Fruit fly (Drosophila melanogaster) whole organism, embryonic: ENCODE measurements around the gene Shaw.

Experiments
- Ada2b ChIP-seq: fragments of 200-800 bp; sonication (Bioruptor generic); IDR thresholded peaks from 2 replicates; pipeline ENCODE4 v1.3.6; 2022; ENCODE audit warnings: missing biosample characterization, missing genetic modification characterization
- Antp ChIP-seq: fragments of 200-800 bp; sonication (Bioruptor generic); optimal IDR thresholded peaks from 3 replicates; lab custom pipeline; 2016; ENCODE audit warnings: missing biosample characterization, missing genetic modification characterization
- B-H1 ChIP-seq: fragments of 200-800 bp; sonication (Bioruptor generic); IDR thresholded peaks from 3 replicates; pipeline ENCODE4 v1.3.6; 2022; ENCODE audit warnings: missing biosample characterization, missing genetic modification characterization
- CG1024 ChIP-seq: fragments of 200-800 bp; sonication (Bioruptor generic); IDR thresholded peaks from 2 replicates; pipeline ENCODE4 v1.3.6; 2022; ENCODE audit warnings: missing biosample characterization, missing genetic modification characterization
- CG10267 ChIP-seq: fragments of 200-800 bp; sonication (Bioruptor generic); optimal IDR thresholded peaks from 2 replicates; lab custom pipeline; 2018; ENCODE audit warnings: missing biosample characterization, mild to moderate bottlenecking, missing genetic modification characterization, moderate library complexity
- CG10321 ChIP-seq: fragments of 200-800 bp; sonication (Bioruptor generic); IDR thresholded peaks from 2 replicates; pipeline ENCODE4 v1.3.6; 2022; ENCODE audit warnings: missing biosample characterization, missing genetic modification characterization
- CG11696 ChIP-seq: fragments of 200-800 bp; sonication (Bioruptor generic); IDR thresholded peaks from 2 replicates; pipeline ENCODE4 v1.3.6; 2022; ENCODE audit warnings: missing biosample characterization, missing genetic modification characterization
- CG12391 ChIP-seq: fragments of 200-800 bp; sonication (Bioruptor generic); optimal IDR thresholded peaks from 3 replicates; lab custom pipeline; 2018; ENCODE audit warnings: missing biosample characterization, mild to moderate bottlenecking, missing genetic modification characterization, moderate library complexity
- CG2199 ChIP-seq: fragments of 200-800 bp; sonication (Bioruptor generic); IDR thresholded peaks from 3 replicates; pipeline ENCODE4 v1.3.6; 2022; ENCODE audit warnings: missing biosample characterization, missing genetic modification characterization
- CG2202 ChIP-seq: fragments of 200-800 bp; sonication (Bioruptor generic); optimal IDR thresholded peaks from 2 replicates; lab custom pipeline; 2018; ENCODE audit warnings: missing biosample characterization, mild to moderate bottlenecking, missing genetic modification characterization
- CG30431 ChIP-seq: fragments of 200-800 bp; sonication (Bioruptor generic); optimal IDR thresholded peaks from 2 replicates; lab custom pipeline; 2017; ENCODE audit warnings: missing biosample characterization, missing genetic modification characterization
- CG33557 ChIP-seq: fragments of 200-800 bp; sonication (Bioruptor generic); optimal IDR thresholded peaks from 2 replicates; lab custom pipeline; 2019; ENCODE audit warnings: missing biosample characterization, mild to moderate bottlenecking, missing genetic modification characterization, moderate library complexity
- CG34422 ChIP-seq: fragments of 200-800 bp; sonication (Bioruptor generic); IDR thresholded peaks from 3 replicates; pipeline ENCODE4 v1.3.6; 2022; ENCODE audit warnings: missing biosample characterization, missing genetic modification characterization
- CG4424 ChIP-seq: fragments of 200-800 bp; sonication (Bioruptor generic); optimal IDR thresholded peaks from 3 replicates; lab custom pipeline; 2016; ENCODE audit warnings: missing biosample characterization, missing genetic modification characterization
- CG4820 ChIP-seq: fragments of 200-800 bp; sonication (Bioruptor generic); optimal IDR thresholded peaks from 3 replicates; lab custom pipeline; 2016; ENCODE audit warnings: missing biosample characterization, missing genetic modification characterization
- CG7839 ChIP-seq: fragments of 200-800 bp; sonication (Bioruptor generic); optimal IDR thresholded peaks from 3 replicates; lab custom pipeline; 2018; ENCODE audit warnings: missing biosample characterization, mild to moderate bottlenecking, missing genetic modification characterization, moderate library complexity
- CG8765 ChIP-seq: fragments of 200-800 bp; sonication (Bioruptor generic); IDR thresholded peaks from 2 replicates; pipeline ENCODE4 v1.3.6; 2022; ENCODE audit warnings: missing biosample characterization, missing genetic modification characterization
- CG9727 ChIP-seq: fragments of 200-800 bp; sonication (Bioruptor generic); optimal IDR thresholded peaks from 3 replicates; lab custom pipeline; 2017; ENCODE audit warnings: missing biosample characterization, mild to moderate bottlenecking, missing genetic modification characterization
- CoRest ChIP-seq: fragments of 200-800 bp; sonication (Bioruptor generic); optimal IDR thresholded peaks from 3 replicates; lab custom pipeline; 2018; ENCODE audit warnings: missing biosample characterization, mild to moderate bottlenecking, missing genetic modification characterization, moderate library complexity
- Ets65A ChIP-seq: fragments of 200-800 bp; sonication (Bioruptor generic); peaks from one replicate; lab custom pipeline; 2016; ENCODE audit warnings: missing biosample characterization, missing genetic modification characterization
- Gug ChIP-seq: fragments of 200-800 bp; sonication (Bioruptor generic); IDR thresholded peaks from 4 replicates; pipeline ENCODE4 v1.3.6; 2022; ENCODE audit warnings: missing biosample characterization, missing genetic modification characterization
- HLH3B ChIP-seq: fragments of 200-800 bp; sonication (Bioruptor generic); IDR thresholded peaks from 2 replicates; pipeline ENCODE4 v1.3.6; 2022; ENCODE audit warnings: missing biosample characterization, missing genetic modification characterization
- NC2β ChIP-seq: fragments of 200-800 bp; sonication (Bioruptor generic); optimal IDR thresholded peaks from 2 replicates; lab custom pipeline; 2016; ENCODE audit warnings: missing biosample characterization, missing genetic modification characterization
- Nf-YB ChIP-seq: fragments of 200-800 bp; sonication (Bioruptor generic); optimal IDR thresholded peaks from 3 replicates; lab custom pipeline; 2019; ENCODE audit warnings: missing biosample characterization, mild to moderate bottlenecking, missing genetic modification characterization, moderate library complexity
- Nf-YC ChIP-seq: fragments of 200-800 bp; optimal IDR thresholded peaks from 3 replicates; lab custom pipeline; 2019; ENCODE audit warnings: missing biosample characterization, mild to moderate bottlenecking, missing genetic modification characterization, moderate library complexity
- Ravus ChIP-seq: fragments of 200-800 bp; sonication (Bioruptor generic); IDR thresholded peaks from 2 replicates; pipeline ENCODE4 v1.3.6; 2022; ENCODE audit warnings: missing biosample characterization, missing genetic modification characterization
- aop ChIP-seq: fragments of 200-800 bp; sonication (Bioruptor generic); IDR thresholded peaks from 2 replicates; pipeline ENCODE4 v1.3.6; 2022; ENCODE audit warnings: missing biosample characterization, missing genetic modification characterization
- az2 ChIP-seq: fragments of 200-800 bp; sonication (Bioruptor generic); optimal IDR thresholded peaks from 3 replicates; lab custom pipeline; 2016; ENCODE audit warnings: missing biosample characterization, missing genetic modification characterization
- btn ChIP-seq: fragments of 200-800 bp; sonication (Bioruptor generic); optimal IDR thresholded peaks from 2 replicates; lab custom pipeline; 2016; ENCODE audit warnings: missing biosample characterization, missing genetic modification characterization
- ci ChIP-seq: fragments of 200-800 bp; sonication (Bioruptor generic); IDR thresholded peaks from 3 replicates; pipeline ENCODE4 v1.3.6; 2022; ENCODE audit warnings: missing biosample characterization, missing genetic modification characterization
- da ChIP-seq: fragments of 200-800 bp; sonication (Bioruptor generic); optimal IDR thresholded peaks from 2 replicates; lab custom pipeline; 2016; ENCODE audit warnings: missing biosample characterization, missing genetic modification characterization
- dmrt11E ChIP-seq: fragments of 200-800 bp; sonication (Bioruptor generic); optimal IDR thresholded peaks from 3 replicates; lab custom pipeline; 2018; ENCODE audit warnings: missing biosample characterization, mild to moderate bottlenecking, missing genetic modification characterization, moderate library complexity
- dmrt99B ChIP-seq: fragments of 200-800 bp; sonication (Bioruptor generic); optimal IDR thresholded peaks from 2 replicates; lab custom pipeline; 2018; ENCODE audit warnings: missing biosample characterization, mild to moderate bottlenecking, missing genetic modification characterization, moderate library complexity
- eve ChIP-seq, 2 experiments: fragments of >200 bp; optimal IDR thresholded peaks; 2 replicates each; lab custom pipeline; 2017; ENCODE audit warnings: missing biosample characterization in 2 of 2, missing genetic modification characterization in 2 of 2
- ewg ChIP-seq: fragments of 200-800 bp; sonication (Bioruptor generic); optimal IDR thresholded peaks from 3 replicates; lab custom pipeline; 2017; ENCODE audit warnings: mild to moderate bottlenecking, missing biosample characterization, missing genetic modification reagents, missing genetic modification characterization
- nerfin-2 ChIP-seq: fragments of 200-800 bp; sonication (Bioruptor generic); IDR thresholded peaks from 2 replicates; pipeline ENCODE4 v1.3.6; 2022; ENCODE audit warnings: missing biosample characterization, missing genetic modification characterization; ENCODE audit not compliant: partially characterized antibody
- nmo ChIP-seq: fragments of 200-800 bp; sonication (Bioruptor generic); optimal IDR thresholded peaks from 2 replicates; lab custom pipeline; 2018; ENCODE audit warnings: missing biosample characterization, mild to moderate bottlenecking, missing genetic modification characterization, moderate library complexity
- oc ChIP-seq: fragments of 200-800 bp; sonication (Bioruptor generic); optimal IDR thresholded peaks from 2 replicates; lab custom pipeline; 2018; ENCODE audit warnings: missing biosample characterization, mild to moderate bottlenecking, missing genetic modification characterization, moderate library complexity
- org-1 ChIP-seq: fragments of 200-800 bp; sonication (Bioruptor generic); optimal IDR thresholded peaks from 2 replicates; lab custom pipeline; 2017; ENCODE audit warnings: missing biosample characterization, missing genetic modification characterization
- pnt ChIP-seq: fragments of 200-800 bp; sonication (Bioruptor generic); optimal IDR thresholded peaks from 3 replicates; lab custom pipeline; 2016; ENCODE audit warnings: missing biosample characterization, missing genetic modification characterization
- prd ChIP-seq, 3 experiments: fragments of >200 bp in 2 of 3; fragments of 200-800 bp in 1 of 3; sonication (Bioruptor generic) in 1 of 3; optimal IDR thresholded peaks in 2 of 3; IDR thresholded peaks in 1 of 3; 2 replicates in 2 of 3; 3 replicates in 1 of 3; pipeline versions ENCODE4 v1.3.6 to Lab custom; 2017 to 2022; ENCODE audit warnings: missing biosample characterization in 1 of 3, missing genetic modification characterization in 1 of 3
- pros ChIP-seq: fragments of 200-800 bp; sonication (Bioruptor generic); optimal IDR thresholded peaks from 3 replicates; lab custom pipeline; 2019; ENCODE audit warnings: missing biosample characterization, mild to moderate bottlenecking, missing genetic modification characterization, moderate library complexity
- tap ChIP-seq: fragments of 200-800 bp; optimal IDR thresholded peaks from 3 replicates; lab custom pipeline; 2019; ENCODE audit warnings: missing biosample characterization, mild to moderate bottlenecking, missing genetic modification characterization, moderate library complexity
- tgo ChIP-seq: fragments of 200-800 bp; sonication (Bioruptor generic); IDR thresholded peaks from 3 replicates; pipeline ENCODE4 v1.3.6; 2022; ENCODE audit warnings: missing biosample characterization, missing genetic modification characterization
- ttk ChIP-seq: fragments of 200-800 bp; sonication (Bioruptor generic); IDR thresholded peaks from 2 replicates; pipeline ENCODE4 v2.1.2; 2022; ENCODE audit warnings: missing biosample characterization, missing genetic modification characterization
- unpg ChIP-seq: fragments of 200-800 bp; sonication (Bioruptor generic); optimal IDR thresholded peaks from 3 replicates; lab custom pipeline; 2018; ENCODE audit warnings: missing biosample characterization, mild to moderate bottlenecking, missing genetic modification characterization, moderate library complexity
- vvl ChIP-seq: fragments of 200-800 bp; sonication (Bioruptor generic); IDR thresholded peaks from 2 replicates; pipeline ENCODE4 v1.3.6; 2022; ENCODE audit warnings: missing biosample characterization, missing genetic modification characterization
- zfh1 ChIP-seq: fragments of 200-800 bp; sonication (Bioruptor generic); IDR thresholded peaks from 3 replicates; pipeline ENCODE4 v1.3.6; 2022; ENCODE audit warnings: missing biosample characterization, missing genetic modification characterization

Gene Shaw

DNA sequence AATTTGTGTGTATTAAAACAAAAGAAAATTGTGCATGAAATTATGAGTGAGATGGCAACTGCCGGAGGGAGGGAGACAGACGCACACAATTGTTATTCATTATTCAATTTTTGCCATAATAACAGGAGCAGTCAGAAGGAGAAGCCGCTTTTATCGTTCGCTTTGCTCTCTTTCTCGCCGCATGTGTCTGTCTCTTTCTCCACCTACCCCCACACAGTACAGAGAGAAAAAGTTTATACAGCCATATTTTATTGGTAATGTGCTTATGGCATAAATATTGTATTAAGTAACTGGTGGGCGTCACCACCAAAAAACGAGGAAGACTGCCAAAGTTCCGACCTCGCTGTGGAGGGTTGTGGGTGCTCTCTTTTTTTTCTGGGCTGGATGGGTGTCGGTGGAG is 35.5 kb upstream of the Shaw start (continued):
- TF ChIP-seq org-1 (GFP tag; lab: Kevin White, UChicago) (no peak), HLH3B (no peak), CG2199 (GFP tag; lab: Robert Waterston, UW) (no peak), aop (GFP tag; lab: Robert Waterston, UW) (no peak), Ada2b (GFP tag; lab: Robert Waterston, UW) (no peak), ewg (GFP tag; lab: Kevin White, UChicago) (peak; percentile 31)

DNA sequence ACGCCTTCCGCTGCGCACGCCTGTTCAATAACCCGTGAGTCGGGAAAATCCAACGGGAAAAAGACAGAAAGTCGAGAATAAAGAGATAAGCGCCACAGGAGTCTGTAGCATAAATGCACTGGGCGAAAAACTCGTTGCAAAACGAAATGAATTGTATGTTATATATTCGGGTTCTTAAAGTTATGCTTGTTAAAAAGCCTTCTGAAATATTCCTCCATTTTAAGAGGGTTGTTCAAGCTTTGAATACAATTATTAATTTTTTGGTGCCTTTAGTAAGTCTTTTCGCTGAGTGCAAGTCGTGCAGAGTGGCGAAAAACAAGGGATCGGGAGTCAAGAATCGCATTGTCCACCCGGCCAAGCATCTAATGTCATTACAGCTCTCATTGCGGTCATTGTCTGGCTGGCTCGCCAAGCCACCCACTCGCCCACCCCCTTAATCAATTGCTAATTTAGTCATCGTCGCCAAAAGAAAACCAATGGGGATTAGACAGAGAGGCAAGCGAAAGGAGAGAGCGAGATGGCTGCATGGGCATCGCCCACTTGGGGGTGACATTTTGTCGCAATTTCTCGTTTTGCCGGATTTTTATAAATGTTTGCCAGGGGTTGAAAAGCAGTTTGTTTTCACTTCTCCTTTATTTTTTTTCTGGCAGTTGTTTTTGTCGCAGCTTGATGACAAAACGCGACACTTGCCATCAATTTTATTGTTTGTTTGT is 32.7 kb upstream of the Shaw start:
- TF ChIP-seq B-H1 (GFP tag; lab: Robert Waterston, UW) = no peak
- peak; percentile 21 for TF ChIP-seq unpg (GFP tag; lab: Kevin White, UChicago)
- TF ChIP-seq CG7839 (tag; lab: Kevin White, UChicago) = peak; percentile 25
- peak; percentile 20 for TF ChIP-seq az2
- TF ChIP-seq ttk (GFP tag; lab: Robert Waterston, UW) = peak; percentile 22; the same call in 1 of the 2 replicates
- peak; percentile 31 for TF ChIP-seq nmo
- TF ChIP-seq CG34422 (GFP tag; lab: Robert Waterston, UW) = 0 out of 3 replicates have a peak, but pooled peaks have one; percentile 26
- TF ChIP-seq vvl (GFP tag; lab: Robert Waterston, UW) = peak; percentile 26; the same call in 1 of the 2 replicates
- no peak for TF ChIP-seq Gug (GFP tag; lab: Robert Waterston, UW)
- peak; percentile 4 for TF ChIP-seq CG30431 (GFP tag; lab: Kevin White, UChicago)
- no peak for TF ChIP-seq btn
- 0 out of 2 replicates have a peak, but pooled peaks have one; percentile 18 for TF ChIP-seq CG10321
- peak; percentile 3 for TF ChIP-seq pros (GFP tag; lab: Kevin White, UChicago)
- TF ChIP-seq CG1024 (GFP tag; lab: Robert Waterston, UW) = peak; percentile 6; the same call in 1 of the 2 replicates
- TF ChIP-seq prd (optimal IDR thresholded peaks at IDR 0.05; lab: Kevin White, UChicago) = no peak
- TF ChIP-seq prd (GFP tag; IDR thresholded peaks at IDR 0.05; lab: Robert Waterston, UW) = peak; percentile 62; the same call in 2 of the 3 replicates
- TF ChIP-seq CG10267 = peak; percentile 16
- no peak for TF ChIP-seq da (GFP tag; lab: Kevin White, UChicago)
- no peak for TF ChIP-seq CoRest (tag; lab: Kevin White, UChicago)
- TF ChIP-seq tap = peak; percentile 15
- TF ChIP-seq CG12391 (tag; lab: Kevin White, UChicago) = peak; percentile 27
- peak; percentile 3 for TF ChIP-seq CG2202 (tag; lab: Kevin White, UChicago)
- TF ChIP-seq dmrt99B = peak; percentile 5
- peak; percentile 27 for TF ChIP-seq pnt (GFP tag; lab: Kevin White, UChicago)
- peak; percentile 90 for TF ChIP-seq Nf-YC (tag; lab: Kevin White, UChicago)
- TF ChIP-seq CG4820 (GFP tag; lab: Kevin White, UChicago) = peak; percentile 27
- 0 out of 3 replicates have a peak, but pooled peaks have one; percentile 49 for TF ChIP-seq zfh1
- no peak for TF ChIP-seq nerfin-2 (GFP tag; lab: Robert Waterston, UW)
- TF ChIP-seq CG33557 = peak; percentile 10
- TF ChIP-seq CG9727 (GFP tag; lab: Kevin White, UChicago) = peak; percentile 39
- no peak for TF ChIP-seq CG11696
- peak; percentile 27 for TF ChIP-seq Ets65A (GFP tag; lab: Kevin White, UChicago)
- TF ChIP-seq Antp (GFP tag; lab: Kevin White, UChicago) = peak; percentile 5
- TF ChIP-seq dmrt11E (tag; lab: Kevin White, UChicago) = peak; percentile 65
- TF ChIP-seq Nf-YB = peak; percentile 86
- no peak for TF ChIP-seq CG8765
- no peak for TF ChIP-seq tgo (GFP tag; lab: Robert Waterston, UW)
- TF ChIP-seq eve (GFP tag; optimal IDR thresholded peaks at IDR 0.05; lab: Kevin White, UChicago) = no peak
- no peak for TF ChIP-seq NC2β (GFP tag; lab: Kevin White, UChicago)
- TF ChIP-seq ci = 0 out of 3 replicates have a peak, but pooled peaks have one; percentile 36
- no peak for TF ChIP-seq Ravus (GFP tag; lab: Robert Waterston, UW)
- TF ChIP-seq CG4424 (GFP tag; lab: Kevin White, UChicago) = peak; percentile 2
- TF ChIP-seq oc (tag; lab: Kevin White, UChicago) = peak; percentile 10
